Fruit fly (Drosophila melanogaster): Measurements from ENCODE around the gene CG33061.

- TF ChIP-seq CG11617 (GFP tag; optimal IDR thresholded peaks at IDR 0.05) (no peak), Hr96 (GFP tag; optimal IDR thresholded peaks at IDR 0.05) (no peak), CG33017 (tag; optimal IDR thresholded peaks at IDR 0.05) (no peak), CG1620 (GFP tag; optimal IDR thresholded peaks at IDR 0.05) (no peak), CG7045 (GFP tag; optimal IDR thresholded peaks at IDR 0.05) (no peak), kay (GFP tag; ENCODE audit: borderline replicate concordance) (no peak), cic (GFP tag; optimal IDR thresholded peaks at IDR 0.05) (no peak), Crg-1 (GFP tag; optimal IDR thresholded peaks at IDR 0.05) (no peak)
Observed at dm6 chr3L:16354197-16354596, 24.6 kb downstream of the CG33061 start, which contains the start of gene Pdh.

Data from whole organism, adult.